Worm (Caenorhabditis elegans): Measurements from ENCODE around the gene Y43F8B.25.

- TF ChIP-seq klf-2 (GFP tag; conservative IDR thresholded peaks at IDR 0.05) = no peak
- no peak for TF ChIP-seq T22C8.4 (GFP tag; IDR thresholded peaks at IDR 0.05)
- TF ChIP-seq tab-1 (GFP tag; IDR thresholded peaks at IDR 0.05) = no peak
These were observed 38.7 kb downstream of the Y43F8B.25 start for ce11 chrV:19501389-19501788.

Data from whole organism, midembryonic.